Worm (Caenorhabditis elegans): Measurements from ENCODE around the gene ccdc-12.

The ccdc-12 gene

DNA sequence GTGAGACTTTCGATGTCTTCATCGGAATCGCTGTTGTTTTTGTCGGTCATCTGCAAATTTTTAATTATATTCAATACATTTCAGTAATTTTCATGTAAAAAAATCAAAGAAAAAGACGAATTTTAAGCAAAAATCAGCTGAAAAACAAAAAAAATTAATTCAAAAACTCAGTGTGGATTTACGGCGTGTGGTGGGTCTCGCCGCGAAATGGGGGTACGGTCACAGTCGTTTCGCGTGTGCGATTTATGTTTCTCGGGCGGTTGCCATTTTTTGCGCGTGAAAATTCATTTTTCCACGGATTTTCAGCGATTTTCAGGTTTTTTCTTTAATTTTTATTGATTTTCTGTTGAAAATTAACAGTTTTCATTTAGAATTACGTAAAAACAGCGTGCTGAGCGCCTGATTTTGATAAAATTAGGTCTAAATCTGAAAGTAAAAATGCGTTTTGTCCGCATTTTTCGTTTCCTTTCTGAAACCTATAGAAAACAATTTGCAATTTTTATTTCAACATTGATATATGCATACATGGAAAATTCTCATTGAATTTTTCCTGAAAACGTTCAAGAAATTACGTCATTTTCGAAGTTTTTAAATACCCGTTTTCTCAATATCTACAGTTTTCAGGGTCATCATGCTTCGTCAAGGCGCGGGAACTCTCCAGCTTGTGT, at the start of gene ccdc-12, which contains the start of gene Y69A2AR.18:
TSS of gene ccdc-12 (minus strand) at position 57 of the 668 bp plus-strand sequence.
TSS of gene Y69A2AR.18 (plus strand) at position 618 of the 668 bp plus-strand sequence.
- no peak for TF ChIP-seq him-1 (tag; optimal IDR thresholded peaks at IDR 0.05)
- TF ChIP-seq dao-5 (tag; optimal IDR thresholded peaks at IDR 0.05), result no peak
- TF ChIP-seq W03F9.2 (tag; optimal IDR thresholded peaks at IDR 0.05), result no peak

DNA sequence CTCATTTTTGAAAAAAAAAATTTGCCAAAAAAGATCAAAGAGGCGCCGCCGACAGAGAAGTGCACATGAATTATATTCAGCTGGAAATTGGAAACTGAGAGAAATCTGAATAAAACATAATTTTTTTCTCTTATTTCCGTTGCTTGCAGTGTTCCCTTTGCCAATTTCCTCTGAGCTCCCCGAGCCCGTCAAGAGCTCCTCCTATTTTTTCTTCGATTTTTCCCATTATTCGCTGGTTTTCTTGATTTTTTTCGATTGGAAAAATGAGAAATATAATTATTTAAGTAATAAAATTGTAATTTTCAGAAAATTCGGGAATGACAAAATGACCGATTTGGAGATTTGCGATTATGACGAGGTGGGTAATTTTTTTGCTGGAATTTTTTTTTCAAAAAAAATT, 47.0 kb upstream of the ccdc-12 start, which contains the start of gene sprr-3:
TSS of gene sprr-3 (plus strand) at position 301 of the 400 bp plus-strand sequence.
- TF ChIP-seq him-1 (tag; optimal IDR thresholded peaks at IDR 0.05) (no peak), W03F9.2 (tag; optimal IDR thresholded peaks at IDR 0.05) (no peak), dao-5 (tag; optimal IDR thresholded peaks at IDR 0.05) (no peak)

- TF ChIP-seq him-1 (tag; optimal IDR thresholded peaks at IDR 0.05) (no peak), W03F9.2 (tag; optimal IDR thresholded peaks at IDR 0.05) (no peak), dao-5 (tag; optimal IDR thresholded peaks at IDR 0.05) (no peak)
Observed at ce11 chrIV:2537741-2538140, 42.8 kb upstream of the ccdc-12 start.

ce11 chrIV:2530285-2530684, 35.3 kb upstream of the ccdc-12 start:
- no peak for TF ChIP-seq dao-5 (tag; optimal IDR thresholded peaks at IDR 0.05)
- no peak for TF ChIP-seq him-1 (tag; optimal IDR thresholded peaks at IDR 0.05)
- TF ChIP-seq W03F9.2 (tag; optimal IDR thresholded peaks at IDR 0.05), result no peak

DNA sequence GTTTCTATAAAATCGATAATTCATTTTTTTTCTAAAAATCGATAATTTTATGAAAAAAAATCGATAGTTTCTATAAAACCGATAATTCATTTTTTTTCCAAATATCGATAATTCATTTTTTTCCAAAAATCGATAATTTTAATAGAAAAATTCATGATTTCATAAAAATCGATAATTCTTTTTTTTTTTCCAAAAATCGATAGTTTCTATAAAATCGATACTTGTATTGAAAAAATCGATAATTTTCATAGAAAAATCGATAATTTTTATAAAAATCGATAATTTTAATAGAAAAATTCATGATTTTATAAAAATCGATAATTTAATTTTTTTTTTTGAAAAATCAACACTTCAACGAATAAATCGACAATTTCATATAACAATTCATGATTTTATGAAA, 34.3 kb upstream of the ccdc-12 start:
- TF ChIP-seq him-1 (tag; optimal IDR thresholded peaks at IDR 0.05) (no peak), dao-5 (tag; optimal IDR thresholded peaks at IDR 0.05) (no peak), W03F9.2 (tag; optimal IDR thresholded peaks at IDR 0.05) (no peak)

DNA sequence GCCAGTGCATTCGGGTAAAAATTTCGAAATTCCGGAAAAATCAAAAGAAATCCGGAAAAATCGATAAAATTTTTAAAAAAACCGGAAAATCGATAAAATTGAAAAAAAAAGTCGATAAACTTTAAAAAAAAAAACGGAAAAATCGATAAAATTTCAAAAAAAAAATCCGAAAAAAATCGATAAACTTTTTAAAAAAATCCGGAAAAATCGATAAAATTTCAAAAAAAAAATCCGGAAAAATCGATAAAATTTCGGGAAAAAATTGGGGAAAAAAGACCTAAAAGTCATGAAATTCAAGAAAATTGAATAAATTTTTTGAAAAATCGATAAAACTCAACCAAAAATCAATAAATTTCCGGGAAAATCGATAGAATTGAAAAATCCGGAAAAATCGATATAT, 31.9 kb upstream of the ccdc-12 start:
- no peak for TF ChIP-seq W03F9.2 (tag; optimal IDR thresholded peaks at IDR 0.05)
- TF ChIP-seq dao-5 (tag; optimal IDR thresholded peaks at IDR 0.05), result no peak
- no peak for TF ChIP-seq him-1 (tag; optimal IDR thresholded peaks at IDR 0.05)

- TF ChIP-seq W03F9.2 (tag; optimal IDR thresholded peaks at IDR 0.05) (no peak), dao-5 (tag; optimal IDR thresholded peaks at IDR 0.05) (no peak), him-1 (tag; optimal IDR thresholded peaks at IDR 0.05) (no peak)
Observed at ce11 chrIV:2507824-2508223, 12.8 kb upstream of the ccdc-12 start, which contains the start of gene Y69A2AR.22. Gene Y69A2AR.22 (minus strand): TSS chrIV:2507924.

ce11 chrIV:2497615-2498183, 2.7 kb upstream of the ccdc-12 start, which contains the start of gene Y69A2AR.16:
Gene Y69A2AR.16 (plus strand): TSS chrIV:2497803.
- no peak for TF ChIP-seq W03F9.2 (tag; optimal IDR thresholded peaks at IDR 0.05)
- TF ChIP-seq dao-5 (tag; optimal IDR thresholded peaks at IDR 0.05), result no peak
- no peak for TF ChIP-seq him-1 (tag; optimal IDR thresholded peaks at IDR 0.05)

- TF ChIP-seq him-1 (tag; optimal IDR thresholded peaks at IDR 0.05) (no peak), W03F9.2 (tag; optimal IDR thresholded peaks at IDR 0.05) (no peak), dao-5 (tag; optimal IDR thresholded peaks at IDR 0.05) (no peak)
Observed at ce11 chrIV:2496084-2496483, 1.1 kb upstream of the ccdc-12 start.

DNA sequence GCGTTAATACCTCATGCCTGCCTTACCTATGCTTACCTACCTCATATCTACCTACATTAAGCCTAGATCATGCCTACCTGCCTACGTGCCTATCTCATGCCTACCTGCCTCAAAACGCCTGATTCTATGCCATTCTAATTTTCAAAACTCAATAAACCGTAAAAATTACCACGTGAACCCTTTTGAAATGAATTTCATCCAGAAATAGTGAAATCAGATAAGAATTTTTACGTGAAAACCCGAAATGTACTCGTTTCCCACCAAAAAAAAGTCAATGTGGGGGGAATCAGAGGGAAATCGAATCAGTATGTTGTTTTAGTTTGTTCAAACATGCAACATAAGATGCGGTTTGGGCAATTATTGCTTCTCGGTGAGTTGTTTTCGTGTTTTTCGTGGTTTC, 6.5 kb downstream of the ccdc-12 start, which contains the start of gene Y69A2AR.19:
TSS of gene Y69A2AR.19 (plus strand) at position 301 of the 400 bp plus-strand sequence.
- TF ChIP-seq him-1 (tag; optimal IDR thresholded peaks at IDR 0.05) (no peak), W03F9.2 (tag; optimal IDR thresholded peaks at IDR 0.05) (no peak), dao-5 (tag; optimal IDR thresholded peaks at IDR 0.05) (no peak)

- TF ChIP-seq dao-5 (tag; optimal IDR thresholded peaks at IDR 0.05) (no peak), W03F9.2 (tag; optimal IDR thresholded peaks at IDR 0.05) (no peak), him-1 (tag; optimal IDR thresholded peaks at IDR 0.05) (no peak)
Observed at ce11 chrIV:2481955-2482354, 13.0 kb downstream of the ccdc-12 start, which contains the start of gene Y69A2AL.2. Gene Y69A2AL.2 (plus strand): TSS chrIV:2482255.

DNA sequence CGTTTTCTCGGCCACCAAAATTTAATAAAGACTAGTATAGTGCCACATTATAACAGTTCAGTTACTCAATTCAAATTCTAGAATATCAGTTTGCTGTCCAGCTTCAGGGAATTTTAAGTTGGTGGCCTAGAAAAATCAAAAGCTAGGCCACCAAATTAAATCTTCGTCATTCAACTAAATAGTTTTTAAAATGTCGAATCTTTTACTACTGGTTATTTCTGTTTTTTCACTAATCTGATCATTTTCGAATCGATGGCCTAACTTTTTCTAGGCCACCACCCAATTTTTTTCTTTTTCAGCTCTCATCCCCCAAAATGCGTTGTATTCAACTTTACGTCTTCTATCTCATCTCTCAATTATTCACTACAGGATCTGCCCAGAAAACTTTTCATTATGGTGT, 18.6 kb downstream of the ccdc-12 start, which contains the start of gene grd-16:
TSS of gene grd-16 (plus strand) at position 301 of the 400 bp plus-strand sequence.
- TF ChIP-seq him-1 (tag; optimal IDR thresholded peaks at IDR 0.05) (no peak), W03F9.2 (tag; optimal IDR thresholded peaks at IDR 0.05) (no peak), dao-5 (tag; optimal IDR thresholded peaks at IDR 0.05) (no peak)

DNA sequence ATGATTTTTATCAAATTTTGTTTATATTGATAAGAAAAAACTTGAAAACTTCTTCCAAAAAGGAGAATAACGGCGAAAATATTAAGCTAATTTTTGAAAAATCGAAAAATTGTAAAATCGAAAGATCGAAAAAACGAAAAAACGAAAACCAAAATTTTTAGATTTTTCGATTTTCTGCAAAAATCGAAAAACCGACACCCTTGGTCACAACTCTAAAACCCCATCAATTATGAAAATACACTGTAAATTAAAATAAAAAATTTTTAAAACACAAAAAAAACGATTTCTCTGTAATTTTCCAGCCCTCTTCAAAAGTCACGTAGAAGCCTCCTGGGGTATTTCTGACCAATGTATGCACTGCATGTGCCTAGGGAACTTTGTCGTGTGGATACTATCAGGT, 24.9 kb downstream of the ccdc-12 start, which contains the start of gene ilys-1:
TSS of gene ilys-1 (plus strand) at position 301 of the 400 bp plus-strand sequence.
- TF ChIP-seq dao-5 (tag; optimal IDR thresholded peaks at IDR 0.05), result no peak
- TF ChIP-seq W03F9.2 (tag; optimal IDR thresholded peaks at IDR 0.05), result no peak
- no peak for TF ChIP-seq him-1 (tag; optimal IDR thresholded peaks at IDR 0.05)

- no peak for TF ChIP-seq him-1 (tag; optimal IDR thresholded peaks at IDR 0.05)
- TF ChIP-seq W03F9.2 (tag; optimal IDR thresholded peaks at IDR 0.05), result no peak
- TF ChIP-seq dao-5 (tag; optimal IDR thresholded peaks at IDR 0.05), result no peak
Observed at ce11 chrIV:2467378-2467777, 27.6 kb downstream of the ccdc-12 start, which contains the start of gene ilys-2. Gene ilys-2 (plus strand): TSS chrIV:2467678.

Measured in whole organism, L4/young adult.